Fruit fly (Drosophila melanogaster) whole organism, embryonic: Measurements from ENCODE around the gene smg.

ENCODE experiments used
- Antp ChIP-seq: fragments of 200-800 bp; sonication (Bioruptor generic); optimal IDR thresholded peaks from 3 replicates; lab custom pipeline; 2016; ENCODE audit warnings: missing biosample characterization, missing genetic modification characterization
- BtbVII ChIP-seq: fragments of 200-800 bp; sonication (Bioruptor generic); optimal IDR thresholded peaks from 3 replicates; lab custom pipeline; 2017; ENCODE audit warnings: missing biosample characterization, mild to moderate bottlenecking, missing genetic modification characterization
- CG10274 ChIP-seq: fragments of 200-800 bp; sonication (Bioruptor generic); optimal IDR thresholded peaks from 3 replicates; lab custom pipeline; 2017; ENCODE audit warnings: missing biosample characterization, mild to moderate bottlenecking, missing genetic modification characterization
- CG10366 ChIP-seq: fragments of 200-800 bp; sonication (Bioruptor generic); IDR thresholded peaks from 2 replicates; pipeline ENCODE4 v1.3.6; 2022; ENCODE audit warnings: missing biosample characterization, missing genetic modification characterization
- CG11456 ChIP-seq: fragments of 200-800 bp; sonication (Bioruptor generic); IDR thresholded peaks from 3 replicates; pipeline ENCODE4 v1.3.6; 2022; ENCODE audit warnings: missing biosample characterization, missing genetic modification characterization
- CG12155 ChIP-seq: fragments of 200-800 bp; sonication (Bioruptor generic); optimal IDR thresholded peaks from 3 replicates; lab custom pipeline; 2016; ENCODE audit warnings: missing biosample characterization, missing genetic modification characterization
- CG13775 ChIP-seq: fragments of 200-800 bp; sonication (Bioruptor generic); optimal IDR thresholded peaks from 3 replicates; lab custom pipeline; 2017; ENCODE audit warnings: missing biosample characterization, mild to moderate bottlenecking, missing genetic modification characterization
- CG14860 ChIP-seq: fragments of 200-800 bp; sonication (Bioruptor generic); IDR thresholded peaks from 3 replicates; pipeline ENCODE4 v1.3.6; 2022; ENCODE audit warnings: missing biosample characterization, missing genetic modification characterization; ENCODE audit not compliant: partially characterized antibody
- CG1529 ChIP-seq: fragments of 200-800 bp; sonication (Bioruptor generic); optimal IDR thresholded peaks from 3 replicates; lab custom pipeline; 2018; ENCODE audit warnings: missing biosample characterization, missing genetic modification characterization
- CG15696 ChIP-seq: fragments of 200-800 bp; sonication (Bioruptor generic); optimal IDR thresholded peaks from 2 replicates; lab custom pipeline; 2019; ENCODE audit warnings: missing biosample characterization, mild to moderate bottlenecking, missing genetic modification characterization, moderate library complexity
- CG16779 ChIP-seq: fragments of 200-800 bp; sonication (Bioruptor generic); IDR thresholded peaks from 2 replicates; pipeline ENCODE4 v1.3.6; 2022; ENCODE audit warnings: missing biosample characterization, missing genetic modification characterization
- CG17359 ChIP-seq: fragments of 200-800 bp; sonication (Bioruptor generic); optimal IDR thresholded peaks from 3 replicates; lab custom pipeline; 2018; ENCODE audit warnings: missing biosample characterization, mild to moderate bottlenecking, missing genetic modification characterization, moderate library complexity
- CG6254 ChIP-seq: fragments of 200-800 bp; sonication (Bioruptor generic); optimal IDR thresholded peaks from 3 replicates; lab custom pipeline; 2017; ENCODE audit warnings: mild to moderate bottlenecking, missing biosample characterization, missing genetic modification reagents, missing genetic modification characterization
- CG7372 ChIP-seq: fragments of 200-800 bp; sonication (Bioruptor generic); IDR thresholded peaks from 2 replicates; pipeline ENCODE4 v1.3.6; 2022; ENCODE audit warnings: missing biosample characterization, missing genetic modification characterization
- CkIIα-i1 ChIP-seq: fragments of 200-800 bp; sonication (Bioruptor generic); IDR thresholded peaks from 2 replicates; pipeline ENCODE4 v1.3.6; 2022; ENCODE audit warnings: missing biosample characterization, missing genetic modification characterization
- CrebB ChIP-seq: fragments of 200-800 bp; sonication (Bioruptor generic); optimal IDR thresholded peaks from 3 replicates; lab custom pipeline; 2018; ENCODE audit warnings: missing biosample characterization, mild to moderate bottlenecking, missing genetic modification characterization
- Dip2 ChIP-seq: fragments of 200-800 bp; sonication (Bioruptor generic); IDR thresholded peaks from 2 replicates; pipeline ENCODE4 v1.3.6; 2022; ENCODE audit warnings: missing biosample characterization, missing genetic modification characterization
- Gug ChIP-seq: fragments of 200-800 bp; sonication (Bioruptor generic); IDR thresholded peaks from 4 replicates; pipeline ENCODE4 v1.3.6; 2022; ENCODE audit warnings: missing biosample characterization, missing genetic modification characterization
- H2.0 ChIP-seq: fragments of 200-800 bp; sonication (Bioruptor generic); IDR thresholded peaks from 2 replicates; pipeline ENCODE4 v1.3.6; 2022; ENCODE audit warnings: missing biosample characterization, missing genetic modification characterization
- HHEX ChIP-seq: fragments of 200-800 bp; sonication (Bioruptor generic); optimal IDR thresholded peaks from 3 replicates; lab custom pipeline; 2017; ENCODE audit warnings: missing biosample characterization, mild to moderate bottlenecking, missing genetic modification characterization, missing genetic modification reagents
- Hmx ChIP-seq: fragments of 200-800 bp; sonication (Bioruptor generic); optimal IDR thresholded peaks from 2 replicates; lab custom pipeline; 2016; ENCODE audit warnings: missing biosample characterization, missing genetic modification characterization
- Hr39 ChIP-seq: fragments of >200 bp; optimal IDR thresholded peaks from 2 replicates; lab custom pipeline; 2017
- Hsf ChIP-seq: fragments of 200-800 bp; sonication (Bioruptor generic); optimal IDR thresholded peaks from 3 replicates; lab custom pipeline; 2016; ENCODE audit warnings: missing biosample characterization, missing genetic modification characterization
- Lim3 ChIP-seq: fragments of 200-800 bp; sonication (Bioruptor generic); IDR thresholded peaks from 2 replicates; pipeline ENCODE4 v1.3.6; 2022; ENCODE audit warnings: missing biosample characterization, missing genetic modification characterization
- Med ChIP-seq: fragments of 200-800 bp; sonication (Bioruptor generic); peaks from one replicate; lab custom pipeline; 2016; ENCODE audit warnings: missing biosample characterization, missing genetic modification characterization, mild to moderate bottlenecking, inconsistent platforms, moderate library complexity
- Mes4 ChIP-seq: fragments of 200-800 bp; sonication (Bioruptor generic); optimal IDR thresholded peaks from 2 replicates; lab custom pipeline; 2016; ENCODE audit warnings: missing biosample characterization, missing genetic modification characterization
- Nf-YC ChIP-seq: fragments of 200-800 bp; optimal IDR thresholded peaks from 3 replicates; lab custom pipeline; 2019; ENCODE audit warnings: missing biosample characterization, mild to moderate bottlenecking, missing genetic modification characterization, moderate library complexity
- Poxn ChIP-seq: fragments of 200-800 bp; sonication (Bioruptor generic); IDR thresholded peaks from 2 replicates; pipeline ENCODE4 v1.3.6; 2022; ENCODE audit warnings: missing biosample characterization, missing genetic modification characterization
- Sox100B ChIP-seq: fragments of 200-800 bp; sonication (Bioruptor generic); optimal IDR thresholded peaks from 3 replicates; lab custom pipeline; 2018; ENCODE audit warnings: missing biosample characterization, mild to moderate bottlenecking, missing genetic modification characterization
- Trl ChIP-seq, 3 experiments: fragments of >200 bp in 2 of 3; fragments of 200-800 bp in 1 of 3; sonication (Bioruptor generic) in 1 of 3; optimal IDR thresholded peaks; 2 replicates in 1 of 3; 3 replicates in 2 of 3; lab custom pipeline; 2016 to 2017; ENCODE audit warnings: missing biosample characterization in 1 of 3, missing genetic modification characterization in 1 of 3
- Vsx1 ChIP-seq: fragments of 200-800 bp; sonication (Bioruptor generic); optimal IDR thresholded peaks from 2 replicates; lab custom pipeline; 2017; ENCODE audit warnings: missing biosample characterization, mild to moderate bottlenecking, missing genetic modification characterization, missing genetic modification reagents
- ab ChIP-seq: fragments of 200-800 bp; sonication (Bioruptor generic); optimal IDR thresholded peaks from 2 replicates; lab custom pipeline; 2016; ENCODE audit warnings: missing biosample characterization, missing genetic modification characterization
- caup ChIP-seq: fragments of 200-800 bp; sonication (Bioruptor generic); optimal IDR thresholded peaks from 3 replicates; lab custom pipeline; 2017; ENCODE audit warnings: missing biosample characterization, mild to moderate bottlenecking, missing genetic modification characterization, moderate library complexity; ENCODE audit not compliant: severe bottlenecking
- chinmo ChIP-seq: fragments of 200-800 bp; sonication (Bioruptor generic); IDR thresholded peaks from 4 replicates; pipeline ENCODE4 v1.3.6; 2022; ENCODE audit warnings: missing biosample characterization, missing genetic modification characterization; ENCODE audit not compliant: partially characterized antibody
- chn ChIP-seq: fragments of 200-800 bp; sonication (Bioruptor generic); optimal IDR thresholded peaks from 2 replicates; lab custom pipeline; 2016; ENCODE audit warnings: missing biosample characterization, missing genetic modification characterization
- ci ChIP-seq: fragments of 200-800 bp; sonication (Bioruptor generic); IDR thresholded peaks from 3 replicates; pipeline ENCODE4 v1.3.6; 2022; ENCODE audit warnings: missing biosample characterization, missing genetic modification characterization
- eyg ChIP-seq: fragments of 200-800 bp; sonication (Bioruptor generic); optimal IDR thresholded peaks from 3 replicates; lab custom pipeline; 2016; ENCODE audit warnings: missing biosample characterization, missing genetic modification characterization
- fd3F ChIP-seq: fragments of 200-800 bp; sonication (Bioruptor generic); optimal IDR thresholded peaks from 2 replicates; lab custom pipeline; 2018; ENCODE audit warnings: missing biosample characterization, mild to moderate bottlenecking, missing genetic modification characterization, moderate library complexity
- gce ChIP-seq: fragments of 200-800 bp; sonication (Bioruptor generic); IDR thresholded peaks from 3 replicates; pipeline ENCODE4 v1.3.6; 2022; ENCODE audit warnings: missing biosample characterization, missing genetic modification characterization
- h ChIP-seq: fragments of >200 bp; optimal IDR thresholded peaks from 2 replicates; lab custom pipeline; 2017
- jigr1 ChIP-seq: fragments of 200-800 bp; sonication (Bioruptor generic); IDR thresholded peaks from 3 replicates; pipeline ENCODE4 v1.3.6; 2022; ENCODE audit warnings: missing biosample characterization, missing genetic modification characterization
- odd ChIP-seq: fragments of 200-800 bp; sonication (Bioruptor generic); optimal IDR thresholded peaks from 2 replicates; lab custom pipeline; 2017; ENCODE audit warnings: missing biosample characterization, mild to moderate bottlenecking, missing genetic modification characterization
- row ChIP-seq: fragments of 200-800 bp; sonication (Bioruptor generic); IDR thresholded peaks from 3 replicates; pipeline ENCODE4 v1.3.6; 2022; ENCODE audit warnings: missing biosample characterization, missing genetic modification characterization
- scrt ChIP-seq: fragments of 200-800 bp; sonication (Bioruptor generic); optimal IDR thresholded peaks from 2 replicates; lab custom pipeline; 2018; ENCODE audit warnings: missing biosample characterization, mild to moderate bottlenecking, missing genetic modification characterization, moderate library complexity
- slp2 ChIP-seq: fragments of 200-800 bp; sonication (Bioruptor generic); optimal IDR thresholded peaks from 2 replicates; lab custom pipeline; 2016; ENCODE audit warnings: missing biosample characterization, missing genetic modification characterization
- sr ChIP-seq: fragments of 200-800 bp; sonication (Bioruptor generic); IDR thresholded peaks from 3 replicates; pipeline ENCODE4 v1.3.6; 2022; ENCODE audit warnings: missing biosample characterization, missing genetic modification characterization
- ttk ChIP-seq: fragments of 200-800 bp; sonication (Bioruptor generic); IDR thresholded peaks from 2 replicates; pipeline ENCODE4 v2.1.2; 2022; ENCODE audit warnings: missing biosample characterization, missing genetic modification characterization
- tup ChIP-seq: fragments of 200-800 bp; sonication (Bioruptor generic); optimal IDR thresholded peaks from 2 replicates; lab custom pipeline; 2016; ENCODE audit warnings: missing biosample characterization, mild to moderate bottlenecking, missing genetic modification characterization, moderate library complexity
- zfh1 ChIP-seq: fragments of 200-800 bp; sonication (Bioruptor generic); IDR thresholded peaks from 3 replicates; pipeline ENCODE4 v1.3.6; 2022; ENCODE audit warnings: missing biosample characterization, missing genetic modification characterization

Gene smg

DNA sequence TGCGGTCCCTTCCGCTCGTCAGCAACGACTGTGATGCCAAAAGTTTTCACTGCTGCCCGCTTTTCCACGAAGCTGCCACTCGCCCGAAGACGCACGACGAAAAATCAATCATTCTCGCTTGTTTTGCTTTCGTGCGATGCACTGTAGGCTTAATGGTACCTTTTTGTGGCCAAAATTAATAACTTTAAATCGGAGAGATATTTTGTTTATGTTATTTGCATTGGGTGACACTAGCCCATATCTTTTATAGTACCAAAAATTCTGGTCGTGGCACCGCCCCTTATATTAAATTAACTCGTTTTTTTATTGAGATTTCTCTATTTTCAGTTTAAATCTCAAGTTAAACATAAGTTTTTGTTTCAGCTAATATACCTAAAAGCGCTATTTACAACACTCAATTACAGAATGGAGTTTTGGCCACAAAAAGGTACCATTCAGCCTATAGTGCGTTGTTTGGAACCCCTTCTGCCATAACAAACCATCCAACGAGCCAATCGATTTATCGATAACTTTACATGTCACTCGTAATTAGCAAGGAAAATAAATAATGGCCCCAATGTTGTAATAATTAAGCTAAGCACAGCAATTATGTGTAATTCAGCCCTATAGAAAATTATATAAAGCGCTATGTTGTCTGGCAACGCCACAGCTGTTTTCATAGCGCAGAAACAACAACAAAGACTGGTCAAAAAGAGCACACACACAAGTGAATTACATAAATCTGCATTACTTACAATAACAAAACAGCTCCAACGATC, 44.4 kb downstream of the smg start (continued):
- TF ChIP-seq eyg (no peak), CG13775 (GFP tag; lab: Kevin White, UChicago) (peak; percentile 24), fd3F (peak; percentile 59), Gug (GFP tag; lab: Robert Waterston, UW) (0 out of 4 replicates have a peak, but pooled peaks have one; percentile 8), CG16779 (GFP tag; lab: Robert Waterston, UW) (no peak), jigr1 (no peak), chn (GFP tag; lab: Kevin White, UChicago) (peak; percentile 2), tup (GFP tag; lab: Kevin White, UChicago) (peak; percentile 4), Antp (GFP tag; lab: Kevin White, UChicago) (peak; percentile 53)

DNA sequence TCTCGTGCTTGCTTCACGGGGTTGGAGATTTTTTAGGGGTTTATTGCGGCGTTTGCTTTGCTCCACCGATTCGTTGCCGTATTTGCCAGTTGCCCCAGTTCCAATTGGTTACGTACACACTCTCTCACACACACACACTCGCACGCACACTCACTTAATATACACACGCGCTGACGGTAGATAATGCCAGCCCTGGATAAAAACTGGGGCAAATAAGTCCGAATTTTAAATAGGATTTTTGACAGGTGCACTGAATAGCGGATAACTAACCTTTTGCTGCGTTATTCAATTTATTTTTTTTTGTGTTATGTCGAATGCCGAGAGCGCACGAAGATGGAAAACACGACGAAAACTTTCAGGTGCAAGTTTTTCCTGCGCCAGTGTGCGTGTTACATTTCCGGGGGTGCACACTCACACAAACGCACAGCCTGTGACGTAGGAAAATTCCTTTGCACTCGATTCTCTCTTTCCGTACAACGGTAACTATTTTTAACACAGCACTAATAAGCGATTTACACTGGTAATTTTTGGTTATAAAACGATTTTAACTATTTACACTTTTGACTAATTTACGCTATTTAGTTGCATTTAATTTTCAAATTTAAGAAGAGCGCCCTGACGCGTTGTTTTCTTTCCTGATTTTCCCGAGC, 45.1 kb downstream of the smg start:
- TF ChIP-seq Dip2 (GFP tag; lab: Robert Waterston, UW) (no peak), scrt (GFP tag; lab: Kevin White, UChicago) (no peak), Vsx1 (GFP tag; lab: Kevin White, UChicago) (no peak), Nf-YC (tag; lab: Kevin White, UChicago) (peak; percentile 26), CG17359 (tag; lab: Kevin White, UChicago) (no peak), H2.0 (no peak), ttk (GFP tag; lab: Robert Waterston, UW) (0 out of 2 replicates have a peak, but pooled peaks have one; percentile 28), odd (GFP tag; lab: Kevin White, UChicago) (no peak), slp2 (no peak), CG15696 (tag; lab: Kevin White, UChicago) (no peak), CG11456 (GFP tag; lab: Robert Waterston, UW) (no peak), Med (GFP tag; lab: Kevin White, UChicago) (peak; percentile 67), Hmx (no peak), CG6254 (GFP tag; lab: Kevin White, UChicago) (no peak), BtbVII (GFP tag; lab: Kevin White, UChicago) (no peak), ab (GFP tag; lab: Kevin White, UChicago) (no peak), Sox100B (no peak), gce (no peak), Poxn (no peak), Hr39 (no peak), ci (GFP tag; lab: Robert Waterston, UW) (no peak), h (lab: Kevin White, UChicago) (no peak), CG10366 (GFP tag; lab: Robert Waterston, UW) (no peak), Hsf (GFP tag; lab: Kevin White, UChicago) (no peak), HHEX (GFP tag; lab: Kevin White, UChicago) (no peak), chinmo (0 out of 4 replicates have a peak, but pooled peaks have one; percentile 55), sr (GFP tag; lab: Robert Waterston, UW) (no peak), caup (GFP tag; lab: Kevin White, UChicago) (no peak), CG14860 (GFP tag; lab: Robert Waterston, UW) (no peak), CG12155 (GFP tag; lab: Kevin White, UChicago) (no peak), Lim3 (GFP tag; lab: Robert Waterston, UW) (no peak), zfh1 (GFP tag; lab: Robert Waterston, UW) (no peak), CG7372 (no peak), row (GFP tag; lab: Robert Waterston, UW) (no peak), CrebB (tag; lab: Kevin White, UChicago) (no peak), Mes4 (no peak), CG10274 (GFP tag; lab: Kevin White, UChicago) (no peak), Trl (optimal IDR thresholded peaks at IDR 0.05; lab: Kevin White, UChicago) (peak in 1 of 2 experiments; percentile 2), Trl (GFP tag; optimal IDR thresholded peaks at IDR 0.05; lab: Kevin White, UChicago) (no peak), CG1529 (GFP tag; lab: Kevin White, UChicago) (no peak), CkIIα-i1 (GFP tag; lab: Robert Waterston, UW) (no peak)
